Fruit fly (Drosophila melanogaster): ENCODE data around the gene beta-Man.
A peak's percentile ranks its signal among the peaks of the same experiment; 100 is the strongest.

beta-Man gene

DNA sequence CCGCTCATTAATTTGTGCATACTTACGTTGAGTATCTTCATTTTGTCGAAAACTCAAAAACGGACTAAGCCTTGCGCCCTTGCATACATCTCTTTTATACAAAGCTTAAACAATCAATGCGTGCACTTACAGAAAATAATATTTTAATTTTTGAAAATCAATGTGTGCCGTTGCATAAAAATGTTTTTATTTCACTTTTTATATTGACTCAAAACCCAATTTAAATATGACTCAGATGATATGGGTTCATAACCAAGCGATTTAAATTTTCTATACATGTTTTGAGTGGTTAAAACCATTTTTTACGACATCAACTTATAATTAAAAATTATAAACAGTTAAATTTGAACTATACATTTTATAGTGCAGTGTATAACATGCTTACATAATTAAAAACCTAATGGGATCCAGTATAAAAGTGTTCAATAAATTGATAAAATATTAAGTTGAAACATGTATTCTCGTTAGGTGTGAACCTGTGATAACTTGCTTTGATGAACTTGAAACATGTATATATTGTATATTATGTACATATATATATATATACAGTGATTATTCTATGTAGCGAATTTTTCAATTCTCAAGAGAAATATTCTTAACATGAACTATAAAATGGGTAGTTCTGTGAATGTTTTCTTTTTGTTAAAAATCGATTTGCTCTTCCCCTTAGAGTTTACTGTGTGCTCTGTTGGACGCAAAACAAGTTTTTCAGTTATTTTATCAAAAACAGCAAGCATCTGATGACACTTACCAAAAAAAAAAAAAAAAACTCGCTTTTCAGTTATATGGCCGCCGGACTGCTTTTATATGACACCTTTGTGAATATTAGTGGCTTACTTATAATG, 46.3 kb downstream of the beta-Man start, which contains the start of gene CG34305 (continued):
- TF ChIP-seq CG7556 (GFP tag; optimal IDR thresholded peaks at IDR 0.05) (peak; percentile 8), CG11695 (GFP tag; IDR thresholded peaks at IDR 0.05) (peak; percentile 40; the same call in 1 of the 3 replicates), Ada2b (GFP tag; IDR thresholded peaks at IDR 0.05) (peak; percentile 29; the same call in 1 of the 2 replicates), row (GFP tag; IDR thresholded peaks at IDR 0.05) (0 out of 3 replicates have a peak, but pooled peaks have one; percentile 24), stwl (tag; optimal IDR thresholded peaks at IDR 0.05) (no peak), CG1233 (GFP tag; optimal IDR thresholded peaks at IDR 0.05) (peak; percentile 20), zfh2 (GFP tag; optimal IDR thresholded peaks at IDR 0.05) (no peak), CG18599 (GFP tag; optimal IDR thresholded peaks at IDR 0.05) (peak; percentile 4), CG15269 (tag; optimal IDR thresholded peaks at IDR 0.05) (peak; percentile 33), CG5953 (GFP tag; IDR thresholded peaks at IDR 0.05) (no peak), Taf1 (GFP tag; IDR thresholded peaks at IDR 0.05) (no peak), dmrt99B (tag; optimal IDR thresholded peaks at IDR 0.05) (peak; percentile 43), Dek (tag; optimal IDR thresholded peaks at IDR 0.05) (peak; percentile 26), CG10543 (GFP tag; optimal IDR thresholded peaks at IDR 0.05) (no peak), CG32532 (GFP tag; IDR thresholded peaks at IDR 0.05) (peak; percentile 37; the same call in 1 of the 2 replicates), nom (GFP tag; optimal IDR thresholded peaks at IDR 0.05) (no peak), CG7839 (tag; optimal IDR thresholded peaks at IDR 0.05) (peak; percentile 32), Rfx (GFP tag; IDR thresholded peaks at IDR 0.05) (peak; percentile 68), ap (GFP tag; IDR thresholded peaks at IDR 0.05) (no peak), CG33557 (GFP tag; optimal IDR thresholded peaks at IDR 0.05) (no peak), dysf (GFP tag; IDR thresholded peaks at IDR 0.05) (peak; percentile 7; the same call in 1 of the 3 replicates), lmd (GFP tag; IDR thresholded peaks at IDR 0.05) (peak; percentile 25; the same call in 1 of the 2 replicates), chif (GFP tag; optimal IDR thresholded peaks at IDR 0.05) (no peak), CG10366 (GFP tag; IDR thresholded peaks at IDR 0.05) (no peak), Ptx1 (GFP tag; IDR thresholded peaks at IDR 0.05) (peak; percentile 25; the same call in 1 of the 2 replicates), abd-A (tag; optimal IDR thresholded peaks at IDR 0.05) (peak; percentile 13), Pdp1 (GFP tag; optimal IDR thresholded peaks at IDR 0.05) (peak in 1 of 2 experiments; percentile 15), onecut (GFP tag; IDR thresholded peaks at IDR 0.05) (peak; percentile 89), CG8388 (GFP tag; optimal IDR thresholded peaks at IDR 0.05) (no peak), PHDP (tag; optimal IDR thresholded peaks at IDR 0.05) (peak; percentile 22), CG17328 (GFP tag; IDR thresholded peaks at IDR 0.05) (no peak), CG2678 (tag; optimal IDR thresholded peaks at IDR 0.05) (peak; percentile 53), CG8924 (tag; optimal IDR thresholded peaks at IDR 0.05) (no peak), fd3F (GFP tag; optimal IDR thresholded peaks at IDR 0.05) (peak; percentile 37), sens-2 (GFP tag; IDR thresholded peaks at IDR 0.05) (no peak), al (GFP tag; IDR thresholded peaks at IDR 0.05) (0 out of 2 replicates have a peak, but pooled peaks have one; percentile 27), lab (GFP tag; optimal IDR thresholded peaks at IDR 0.05) (peak; percentile 11), Sox102F (GFP tag; optimal IDR thresholded peaks at IDR 0.05) (peak; percentile 51), CG9932 (GFP tag; IDR thresholded peaks at IDR 0.05) (peak; percentile 59), pan (optimal IDR thresholded peaks at IDR 0.05) (no peak), pan (GFP tag; optimal IDR thresholded peaks at IDR 0.05 in 1 of 2, IDR thresholded peaks at IDR 0.05 in 1 of 2) (peak in 1 of 2 experiments; percentile 28), trem (tag; optimal IDR thresholded peaks at IDR 0.05) (no peak), grau (tag; optimal IDR thresholded peaks at IDR 0.05) (peak; percentile 67), CG3065 (GFP tag; optimal IDR thresholded peaks at IDR 0.05) (no peak), schlank (tag; optimal IDR thresholded peaks at IDR 0.05) (no peak), slbo (GFP tag; IDR thresholded peaks at IDR 0.05) (peak; percentile 37), CG10565 (GFP tag; optimal IDR thresholded peaks at IDR 0.05) (no peak), nerfin-1 (tag; optimal IDR thresholded peaks at IDR 0.05) (no peak)
